Worm (Caenorhabditis elegans) whole organism, young adult: Measurements from ENCODE around the gene lgc-29.

Experiments used
- die-1 ChIP-seq: sonication (generic microtip); optimal IDR thresholded peaks from 2 replicates; lab custom pipeline; 2016; ENCODE audit warnings: missing genotype, mild to moderate bottlenecking, missing genetic modification characterization, missing compliant biosample characterization
- ets-4 ChIP-seq: fragments of 200-800 bp; sonication (Bioruptor generic); optimal IDR thresholded peaks from 2 replicates; lab custom pipeline; 2018; ENCODE audit warnings: mild to moderate bottlenecking, missing genetic modification characterization, missing compliant biosample characterization
- nhr-120 ChIP-seq: fragments of 200-800 bp; sonication (Bioruptor generic); IDR thresholded peaks from 2 replicates; pipeline ENCODE4 v1.3.6; 2022; ENCODE audit warnings: missing genetic modification characterization, missing compliant biosample characterization

DNA sequence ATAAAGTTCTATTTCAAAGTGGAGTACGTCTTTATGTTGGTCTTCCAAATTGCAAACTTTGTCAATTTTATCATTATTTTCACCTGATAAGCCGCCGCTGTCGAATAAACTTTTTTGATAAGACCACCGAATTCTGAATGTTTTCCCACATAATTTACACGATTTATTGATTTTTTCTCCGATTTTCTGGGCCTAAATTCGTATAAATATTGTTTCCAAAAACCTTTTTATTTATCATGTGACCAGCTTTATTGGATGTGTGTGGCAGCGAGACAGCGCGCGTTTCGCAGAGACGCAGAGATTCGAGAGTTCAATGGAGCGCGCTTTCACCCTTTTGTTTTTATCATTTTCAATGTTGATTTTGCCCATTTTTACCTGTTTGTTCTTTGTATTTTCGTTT, 4.2 kb downstream of the lgc-29 start:
- TF ChIP-seq die-1 (tag; lab: Kevin White, UChicago) (no peak), nhr-120 (no peak), ets-4 (no peak)
